Worm (Caenorhabditis elegans): Measurements from ENCODE around the gene H23N18.5.
A peak's percentile ranks its signal among the peaks of the same experiment; 100 is the strongest.

- TF ChIP-seq tbx-2 (tag; optimal IDR thresholded peaks at IDR 0.05) (peak; percentile 67), F16B12.6 (tag; optimal IDR thresholded peaks at IDR 0.05) (no peak), skn-1 (tag; optimal IDR thresholded peaks at IDR 0.05) (peak; percentile 52), alr-1 (tag; optimal IDR thresholded peaks at IDR 0.05; ENCODE audit: borderline replicate concordance) (no peak), egl-27 (tag; optimal IDR thresholded peaks at IDR 0.05) (no peak), lin-15B (tag; optimal IDR thresholded peaks at IDR 0.05) (no peak), nhr-77 (tag; optimal IDR thresholded peaks at IDR 0.05) (no peak), ztf-11 (tag; optimal IDR thresholded peaks at IDR 0.05) (no peak), dsc-1 (tag; optimal IDR thresholded peaks at IDR 0.05) (no peak), nhr-76 (tag; optimal IDR thresholded peaks at IDR 0.05) (no peak), lsy-2 (tag; optimal IDR thresholded peaks at IDR 0.05) (no peak), irx-1 (tag; optimal IDR thresholded peaks at IDR 0.05) (no peak), zag-1 (tag; optimal IDR thresholded peaks at IDR 0.05) (no peak), pqm-1 (tag; optimal IDR thresholded peaks at IDR 0.05) (no peak)
These were observed 3.6 kb downstream of the H23N18.5 start, which contains the start of gene ugt-13 for ce11 chrV:4908591-4908990.
